Worm (Caenorhabditis elegans) whole organism, L3 larva: ENCODE measurements around the gene F08F1.4.

Source experiments
- mdl-1 ChIP-seq: fragments of 150-350 bp; optimal IDR thresholded peaks from 2 replicates; lab custom pipeline; 2014; ENCODE audit warnings: missing biosample characterization, missing genetic modification characterization
- nfya-1 ChIP-seq: sonication (generic microtip); optimal IDR thresholded peaks from 2 replicates; lab custom pipeline; 2017; ENCODE audit warnings: missing genetic modification characterization, mild to moderate bottlenecking, missing compliant biosample characterization, antibody characterized with exemption, moderate library complexity; ENCODE audit not compliant: insufficient read depth
- nhr-237 ChIP-seq: fragments of 150-350 bp; optimal IDR thresholded peaks from 2 replicates; lab custom pipeline; 2014; ENCODE audit warnings: missing biosample characterization, missing genetic modification characterization

- TF ChIP-seq mdl-1 (tag; lab: Kevin White, UChicago) (no peak), nhr-237 (tag; lab: Kevin White, UChicago) (no peak), nfya-1 (no peak)
Observed at ce11 chrX:8421594-8421993, 8.4 kb downstream of the F08F1.4 start.
